Worm (Caenorhabditis elegans) whole organism, early embryonic: ENCODE data around the gene ZC239.6.

ENCODE experiments used
- aly-1 ChIP-seq: sonication (generic microtip); optimal IDR thresholded peaks from 2 replicates; lab custom pipeline; 2016; ENCODE audit warnings: missing genetic modification characterization, missing compliant biosample characterization
- ama-1 ChIP-seq: fragments of 150-350 bp; optimal IDR thresholded peaks from 2 replicates; lab custom pipeline; 2014
- ceh-36 ChIP-seq: sonication (generic microtip); optimal IDR thresholded peaks from 2 replicates; lab custom pipeline; 2016; ENCODE audit warnings: missing genetic modification characterization, inconsistent platforms, missing compliant biosample characterization
- hmbx-1 ChIP-seq: sonication (generic microtip); optimal IDR thresholded peaks from 2 replicates; lab custom pipeline; 2016; ENCODE audit warnings: mild to moderate bottlenecking, missing genetic modification characterization, missing compliant biosample characterization
- hmg-4 ChIP-seq: fragments of 200-800 bp; sonication (Bioruptor generic); optimal IDR thresholded peaks from 2 replicates; lab custom pipeline; 2018; ENCODE audit warnings: mild to moderate bottlenecking, missing genetic modification characterization, missing compliant biosample characterization
- scrt-1 ChIP-seq: fragments of 200-800 bp; sonication (Bioruptor generic); IDR thresholded peaks from 2 replicates; pipeline ENCODE4 v1.3.6; 2022; ENCODE audit warnings: missing genetic modification characterization, missing compliant biosample characterization
- tbx-11 ChIP-seq: fragments of 200-800 bp; sonication (Bioruptor generic); IDR thresholded peaks from 2 replicates; pipeline ENCODE4 v1.3.6; 2022; ENCODE audit warnings: missing genetic modification characterization, missing compliant biosample characterization
- tra-4 ChIP-seq: sonication (generic microtip); optimal IDR thresholded peaks from 2 replicates; lab custom pipeline; 2017; ENCODE audit warnings: missing genetic modification characterization, missing compliant biosample characterization

ce11 chrII:3203415-3203814, 6.0 kb upstream of the ZC239.6 start, which contains the start of gene sri-50:
- TF ChIP-seq hmbx-1 (tag; lab: Kevin White, UChicago) = no peak
- no peak for TF ChIP-seq scrt-1 (GFP tag; lab: Robert Waterston, UW)
- no peak for TF ChIP-seq tra-4
- no peak for TF ChIP-seq ama-1 (lab: Kevin White, UChicago)
- no peak for TF ChIP-seq ceh-36 (tag; lab: Kevin White, UChicago)
- no peak for TF ChIP-seq hmg-4 (GFP tag; lab: Kevin White, UChicago)
- no peak for TF ChIP-seq aly-1 (tag; lab: Kevin White, UChicago)
- no peak for TF ChIP-seq tbx-11 (GFP tag; lab: Robert Waterston, UW)
